Worm (Caenorhabditis elegans) whole organism, late embryonic: ENCODE measurements around the gene C06A6.4.

Source experiments
- T23F11.4 ChIP-seq: fragments of 200-800 bp; sonication (Bioruptor generic); optimal IDR thresholded peaks from 2 replicates; lab custom pipeline; 2018; ENCODE audit warnings: mild to moderate bottlenecking, missing genetic modification characterization, missing compliant biosample characterization
- ahr-1 ChIP-seq: sonication (generic microtip); optimal IDR thresholded peaks from 2 replicates; lab custom pipeline; 2016; ENCODE audit warnings: missing genetic modification characterization, missing compliant biosample characterization
- ama-1 ChIP-seq: fragments of 150-350 bp; optimal IDR thresholded peaks from 2 replicates; lab custom pipeline; 2014
- elt-2 ChIP-seq: sonication (generic microtip); optimal IDR thresholded peaks from 2 replicates; lab custom pipeline; 2016; ENCODE audit warnings: missing genetic modification reagents, missing genetic modification characterization, missing compliant biosample characterization
- fkh-10 ChIP-seq: fragments of 150-350 bp; optimal IDR thresholded peaks from 2 replicates; lab custom pipeline; 2014; ENCODE audit warnings: missing biosample characterization, missing genetic modification reagents, missing genetic modification characterization
- hlh-30 ChIP-seq: sonication (generic microtip); optimal IDR thresholded peaks from 2 replicates; lab custom pipeline; 2017; ENCODE audit warnings: antibody characterized with exemption, missing genetic modification characterization, missing compliant biosample characterization; ENCODE audit not compliant: insufficient read depth
- hlh-8 ChIP-seq: sonication (generic microtip); optimal IDR thresholded peaks from 2 replicates; lab custom pipeline; 2016; ENCODE audit warnings: missing genotype, missing genetic modification characterization, missing compliant biosample characterization
- nfya-1 ChIP-seq: sonication (generic microtip); optimal IDR thresholded peaks from 2 replicates; lab custom pipeline; 2017; ENCODE audit warnings: missing genetic modification characterization, mild to moderate bottlenecking, missing compliant biosample characterization, antibody characterized with exemption, moderate library complexity
- nhr-11 ChIP-seq: fragments of 150-350 bp; optimal IDR thresholded peaks from 2 replicates; lab custom pipeline; 2014; ENCODE audit warnings: missing biosample characterization, missing genetic modification characterization
- pat-9 ChIP-seq: fragments of 200-800 bp; sonication (Bioruptor generic); optimal IDR thresholded peaks from 2 replicates; lab custom pipeline; 2018; ENCODE audit warnings: mild to moderate bottlenecking, missing genetic modification characterization, moderate library complexity, missing compliant biosample characterization
- pha-4 ChIP-seq: fragments of 150-350 bp; optimal IDR thresholded peaks from 2 replicates; lab custom pipeline; 2018; ENCODE audit warnings: missing biosample characterization, missing genetic modification reagents, missing genetic modification characterization
- rnt-1 ChIP-seq: sonication (generic microtip); optimal IDR thresholded peaks from 2 replicates; lab custom pipeline; 2016; ENCODE audit warnings: missing genetic modification characterization, missing compliant biosample characterization
- zip-5 ChIP-seq: sonication (generic microtip); optimal IDR thresholded peaks from 2 replicates; lab custom pipeline; 2016; ENCODE audit warnings: missing genetic modification characterization, missing compliant biosample characterization
- ztf-16 ChIP-seq: sonication (generic microtip); optimal IDR thresholded peaks from 2 replicates; lab custom pipeline; 2017; ENCODE audit warnings: missing genetic modification characterization, missing compliant biosample characterization

DNA sequence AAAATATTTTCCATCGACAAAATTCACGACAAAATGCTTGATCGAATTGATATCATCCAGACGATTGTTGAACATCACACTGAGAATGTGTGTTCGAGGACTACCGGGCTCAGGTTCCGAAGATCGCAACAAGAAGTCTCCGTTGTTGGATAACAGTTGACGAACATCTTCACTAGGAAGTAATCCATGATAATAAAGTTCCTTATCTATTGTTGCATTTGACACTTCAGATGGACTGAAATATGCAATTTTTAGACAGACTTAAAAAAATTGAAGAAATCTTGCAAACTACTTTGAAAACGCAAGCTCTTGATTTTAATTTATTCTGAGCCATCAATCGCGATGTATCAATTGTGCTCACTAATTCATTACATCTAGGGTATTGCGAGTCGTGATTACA lies 48.2 kb upstream of the C06A6.4 start:
- TF ChIP-seq hlh-30 (tag; lab: Kevin White, UChicago) (no peak), hlh-8 (tag; lab: Kevin White, UChicago) (no peak), T23F11.4 (GFP tag; lab: Kevin White, UChicago) (no peak), pha-4 (tag; lab: Kevin White, UChicago) (no peak), ama-1 (lab: Kevin White, UChicago) (no peak), ahr-1 (tag; lab: Kevin White, UChicago) (no peak), nfya-1 (tag; lab: Kevin White, UChicago) (no peak), rnt-1 (tag; lab: Kevin White, UChicago) (no peak), fkh-10 (GFP tag; lab: Kevin White, UChicago) (no peak), nhr-11 (no peak), zip-5 (no peak), elt-2 (tag; lab: Kevin White, UChicago) (no peak), ztf-16 (tag; lab: Kevin White, UChicago) (no peak), pat-9 (no peak)
